Worm (Caenorhabditis elegans) whole organism, late embryonic: ENCODE results near the gene mcu-1.

Experiments
- ahr-1 ChIP-seq: sonication (generic microtip); optimal IDR thresholded peaks from 2 replicates; lab custom pipeline; 2016; ENCODE audit warnings: missing genetic modification characterization, missing compliant biosample characterization
- ceh-14 ChIP-seq: sonication (generic microtip); optimal IDR thresholded peaks from 2 replicates; lab custom pipeline; 2016; ENCODE audit warnings: missing genotype, missing genetic modification characterization, missing compliant biosample characterization
- ceh-9 ChIP-seq: sonication (generic microtip); optimal IDR thresholded peaks from 2 replicates; lab custom pipeline; 2016; ENCODE audit warnings: mild to moderate bottlenecking, missing genetic modification characterization, inconsistent platforms, missing compliant biosample characterization
- hlh-30 ChIP-seq: sonication (generic microtip); optimal IDR thresholded peaks from 2 replicates; lab custom pipeline; 2017; ENCODE audit warnings: antibody characterized with exemption, missing genetic modification characterization, missing compliant biosample characterization; ENCODE audit not compliant: insufficient read depth
- pha-4 ChIP-seq: fragments of 150-350 bp; optimal IDR thresholded peaks from 2 replicates; lab custom pipeline; 2018; ENCODE audit warnings: missing biosample characterization, missing genetic modification reagents, missing genetic modification characterization
- ref-2 ChIP-seq: sonication (generic microtip); optimal IDR thresholded peaks from 2 replicates; lab custom pipeline; 2016; ENCODE audit warnings: missing genetic modification characterization, missing compliant biosample characterization
- tbx-2 ChIP-seq: sonication (generic microtip); optimal IDR thresholded peaks from 2 replicates; lab custom pipeline; 2016; ENCODE audit warnings: missing genetic modification characterization, missing compliant biosample characterization

DNA sequence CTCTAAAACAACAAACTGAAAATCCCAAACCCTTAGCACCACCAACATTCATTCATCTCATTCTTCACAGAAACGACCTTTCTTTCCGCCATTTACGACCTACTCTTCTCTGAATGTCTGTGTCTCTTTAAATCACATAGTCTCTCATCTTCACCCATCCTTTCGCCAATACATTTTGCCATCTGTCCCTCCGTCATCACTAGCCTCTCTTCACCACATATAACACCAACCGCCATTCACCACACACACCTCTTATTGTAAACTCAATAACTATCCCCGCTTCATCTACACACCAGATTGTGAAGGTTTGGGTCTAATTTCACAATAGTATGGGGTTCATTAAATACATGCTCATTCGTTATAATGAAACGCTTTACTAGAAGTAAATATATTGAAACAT, 31.5 kb upstream of the mcu-1 start:
- TF ChIP-seq tbx-2 (peak; percentile 23), ref-2 (tag; lab: Kevin White, UChicago) (no peak), pha-4 (tag; lab: Kevin White, UChicago) (no peak), ceh-9 (tag; lab: Kevin White, UChicago) (no peak), ceh-14 (tag; lab: Kevin White, UChicago) (no peak), hlh-30 (no peak), ahr-1 (tag; lab: Kevin White, UChicago) (no peak)
